Worm (Caenorhabditis elegans) whole organism, young adult: ENCODE data around the gene C16D9.9.

Source experiments
- Y56A3A.18 ChIP-seq: fragments of 200-800 bp; sonication (Bioruptor generic); IDR thresholded peaks from 2 replicates; pipeline ENCODE4 v1.3.6; 2022; ENCODE audit warnings: missing genetic modification reagents, missing genetic modification characterization, missing compliant biosample characterization
- hmg-1.2 ChIP-seq: fragments of 200-800 bp; sonication (Bioruptor generic); IDR thresholded peaks from 2 replicates; pipeline ENCODE4 v1.3.6; 2022; ENCODE audit warnings: missing genetic modification reagents, missing genetic modification characterization, missing compliant biosample characterization
- mel-28 ChIP-seq: sonication (generic microtip); optimal IDR thresholded peaks from 2 replicates; lab custom pipeline; 2016; ENCODE audit warnings: borderline replicate concordance, mild to moderate bottlenecking, missing genetic modification characterization, missing compliant biosample characterization
- nfyb-1 ChIP-seq: fragments of 200-800 bp; sonication (Bioruptor generic); IDR thresholded peaks from 2 replicates; pipeline ENCODE4 v1.3.6; 2022; ENCODE audit warnings: missing genetic modification reagents, missing genetic modification characterization, missing compliant biosample characterization
- unc-130 ChIP-seq: sonication (generic microtip); optimal IDR thresholded peaks from 2 replicates; lab custom pipeline; 2016; ENCODE audit warnings: missing genetic modification reagents, missing genetic modification characterization, missing compliant biosample characterization
- xnd-1 ChIP-seq: sonication (generic microtip); optimal IDR thresholded peaks from 2 replicates; lab custom pipeline; 2016; ENCODE audit warnings: missing genotype, missing genetic modification reagents, missing genetic modification characterization, missing compliant biosample characterization
- zfh-2 ChIP-seq: fragments of 200-800 bp; sonication (Bioruptor generic); conservative IDR thresholded peaks from 2 replicates; pipeline ENCODE4 v1.3.6; 2022; ENCODE audit warnings: missing genetic modification reagents, missing genetic modification characterization, missing compliant biosample characterization

The C16D9.9 gene

DNA sequence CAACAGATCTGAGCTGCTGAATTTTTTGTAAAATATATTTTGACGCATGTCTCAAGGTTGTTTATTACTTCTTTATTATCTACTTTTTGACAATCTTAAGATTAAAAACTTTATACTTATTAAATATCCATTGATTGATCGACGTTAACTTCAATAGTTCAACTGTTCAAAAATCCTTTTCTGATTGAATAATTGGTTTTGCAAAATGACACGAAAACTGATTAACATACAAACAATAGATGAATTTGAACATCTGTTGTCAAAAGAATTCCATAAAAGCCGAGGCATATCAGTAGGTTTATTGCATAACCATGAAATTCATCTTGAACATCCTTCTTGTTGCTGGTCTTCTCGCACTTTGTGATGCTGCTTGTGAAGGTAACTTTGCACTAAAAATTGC is 47.2 kb downstream of the C16D9.9 start, which contains the start of gene W02D7.12:
Gene W02D7.12, plus strand, starts transcription at position 301 of the 400 bp plus-strand sequence.
- TF ChIP-seq mel-28 (tag; lab: Kevin White, UChicago) (no peak), nfyb-1 (GFP tag; lab: Robert Waterston, UW) (no peak), unc-130 (GFP tag; lab: Kevin White, UChicago) (no peak), zfh-2 (no peak), xnd-1 (no peak), hmg-1.2 (GFP tag; lab: Robert Waterston, UW) (no peak), Y56A3A.18 (GFP tag; lab: Robert Waterston, UW) (no peak)
